Worm (Caenorhabditis elegans) whole organism, late embryonic: ENCODE measurements around the gene rfl-1.
A peak's percentile ranks its signal among the peaks of the same experiment; 100 is the strongest.
"Not testable (repeated sequence)": the region's sequence is repeated elsewhere in the genome, so short reads cannot be mapped to it uniquely, and the experiment has no call there.

Experiments
- C08G9.2 ChIP-seq: sonication (generic microtip); optimal IDR thresholded peaks from 2 replicates; lab custom pipeline; 2016; ENCODE audit warnings: mild to moderate bottlenecking, missing genetic modification characterization, moderate library complexity, missing compliant biosample characterization
- F13H6.1 ChIP-seq: sonication (generic microtip); optimal IDR thresholded peaks from 2 replicates; lab custom pipeline; 2016; ENCODE audit warnings: missing genetic modification characterization, missing compliant biosample characterization
- T23F11.4 ChIP-seq: fragments of 200-800 bp; sonication (Bioruptor generic); optimal IDR thresholded peaks from 2 replicates; lab custom pipeline; 2018; ENCODE audit warnings: mild to moderate bottlenecking, missing genetic modification characterization, missing compliant biosample characterization
- Y22D7AL.16 ChIP-seq: sonication (generic microtip); optimal IDR thresholded peaks from 2 replicates; lab custom pipeline; 2016; ENCODE audit warnings: missing genetic modification characterization, missing compliant biosample characterization
- ahr-1 ChIP-seq: sonication (generic microtip); optimal IDR thresholded peaks from 2 replicates; lab custom pipeline; 2016; ENCODE audit warnings: missing genetic modification characterization, missing compliant biosample characterization
- ama-1 ChIP-seq: fragments of 150-350 bp; optimal IDR thresholded peaks from 2 replicates; lab custom pipeline; 2014
- ceh-14 ChIP-seq: sonication (generic microtip); optimal IDR thresholded peaks from 2 replicates; lab custom pipeline; 2016; ENCODE audit warnings: missing genotype, missing genetic modification characterization, missing compliant biosample characterization
- ceh-18 ChIP-seq: sonication (generic microtip); optimal IDR thresholded peaks from 2 replicates; lab custom pipeline; 2016; ENCODE audit warnings: missing genetic modification characterization, missing compliant biosample characterization
- ceh-2 ChIP-seq: sonication (generic microtip); optimal IDR thresholded peaks from 2 replicates; lab custom pipeline; 2016; ENCODE audit warnings: missing genotype, missing genetic modification characterization, missing compliant biosample characterization
- ceh-24 ChIP-seq: sonication (generic microtip); optimal IDR thresholded peaks from 2 replicates; lab custom pipeline; 2016; ENCODE audit warnings: mild to moderate bottlenecking, missing genetic modification characterization, missing compliant biosample characterization
- ceh-30 ChIP-seq: fragments of 150-350 bp; optimal IDR thresholded peaks from 2 replicates; lab custom pipeline; 2014; ENCODE audit warnings: missing biosample characterization, missing genetic modification characterization
- ceh-34 ChIP-seq: sonication (generic microtip); optimal IDR thresholded peaks from 2 replicates; lab custom pipeline; 2016; ENCODE audit warnings: mild to moderate bottlenecking, missing genetic modification characterization, missing compliant biosample characterization
- ceh-45 ChIP-seq: fragments of 200-800 bp; sonication (Bioruptor generic); IDR thresholded peaks from 2 replicates; pipeline ENCODE4 v1.3.6; 2022; ENCODE audit warnings: missing genetic modification reagents, missing genetic modification characterization, missing compliant biosample characterization
- ceh-6 ChIP-seq: fragments of 200-800 bp; sonication (Bioruptor generic); optimal IDR thresholded peaks from 2 replicates; lab custom pipeline; 2018; ENCODE audit warnings: mild to moderate bottlenecking, missing genetic modification characterization, missing compliant biosample characterization
- ceh-9 ChIP-seq: sonication (generic microtip); optimal IDR thresholded peaks from 2 replicates; lab custom pipeline; 2016; ENCODE audit warnings: mild to moderate bottlenecking, missing genetic modification characterization, inconsistent platforms, missing compliant biosample characterization
- che-1 ChIP-seq: sonication (generic microtip); optimal IDR thresholded peaks from 2 replicates; lab custom pipeline; 2016; ENCODE audit warnings: mild to moderate bottlenecking, missing genetic modification characterization, missing compliant biosample characterization
- dmd-4 ChIP-seq: sonication (generic microtip); optimal IDR thresholded peaks from 2 replicates; lab custom pipeline; 2016; ENCODE audit warnings: borderline replicate concordance, missing genetic modification characterization, missing compliant biosample characterization
- elt-4 ChIP-seq: sonication (generic microtip); optimal IDR thresholded peaks from 2 replicates; lab custom pipeline; 2016; ENCODE audit warnings: missing genetic modification characterization, missing compliant biosample characterization
- fkh-10 ChIP-seq: fragments of 150-350 bp; optimal IDR thresholded peaks from 2 replicates; lab custom pipeline; 2014; ENCODE audit warnings: missing biosample characterization, missing genetic modification reagents, missing genetic modification characterization
- fkh-6 ChIP-seq: sonication (generic microtip); optimal IDR thresholded peaks from 2 replicates; lab custom pipeline; 2016; ENCODE audit warnings: missing genetic modification characterization, missing compliant biosample characterization
- gmeb-2 ChIP-seq: sonication (generic microtip); optimal IDR thresholded peaks from 2 replicates; lab custom pipeline; 2016; ENCODE audit warnings: missing genetic modification characterization, inconsistent platforms, missing compliant biosample characterization
- hlh-13 ChIP-seq: fragments of 200-800 bp; sonication (Bioruptor generic); optimal IDR thresholded peaks from 2 replicates; lab custom pipeline; 2018; ENCODE audit warnings: mild to moderate bottlenecking, missing genetic modification characterization, missing compliant biosample characterization
- hlh-15 ChIP-seq: sonication (generic microtip); optimal IDR thresholded peaks from 2 replicates; lab custom pipeline; 2016; ENCODE audit warnings: missing genetic modification characterization, missing compliant biosample characterization
- hlh-8 ChIP-seq: sonication (generic microtip); optimal IDR thresholded peaks from 2 replicates; lab custom pipeline; 2016; ENCODE audit warnings: missing genotype, missing genetic modification characterization, missing compliant biosample characterization
- lin-11 ChIP-seq: fragments of 200-800 bp; sonication (Bioruptor generic); optimal IDR thresholded peaks from 2 replicates; lab custom pipeline; 2018; ENCODE audit warnings: mild to moderate bottlenecking, missing genetic modification characterization, missing compliant biosample characterization
- madf-2 ChIP-seq: sonication (generic microtip); optimal IDR thresholded peaks from 2 replicates; lab custom pipeline; 2017; ENCODE audit warnings: missing genetic modification characterization, missing compliant biosample characterization
- nfya-1 ChIP-seq: sonication (generic microtip); optimal IDR thresholded peaks from 2 replicates; lab custom pipeline; 2017; ENCODE audit warnings: missing genetic modification characterization, mild to moderate bottlenecking, missing compliant biosample characterization, antibody characterized with exemption, moderate library complexity
- nhr-11 ChIP-seq: fragments of 150-350 bp; optimal IDR thresholded peaks from 2 replicates; lab custom pipeline; 2014; ENCODE audit warnings: missing biosample characterization, missing genetic modification characterization
- nhr-232 ChIP-seq: sonication (generic microtip); optimal IDR thresholded peaks from 2 replicates; lab custom pipeline; 2016; ENCODE audit warnings: missing genetic modification characterization, missing compliant biosample characterization
- npax-4 ChIP-seq: sonication (generic microtip); optimal IDR thresholded peaks from 2 replicates; lab custom pipeline; 2016; ENCODE audit warnings: missing genetic modification characterization, missing compliant biosample characterization
- odd-2 ChIP-seq: sonication (generic microtip); optimal IDR thresholded peaks from 2 replicates; lab custom pipeline; 2017; ENCODE audit warnings: antibody characterized with exemption, mild to moderate bottlenecking, missing genetic modification characterization, missing compliant biosample characterization
- pat-9 ChIP-seq: fragments of 200-800 bp; sonication (Bioruptor generic); optimal IDR thresholded peaks from 2 replicates; lab custom pipeline; 2018; ENCODE audit warnings: mild to moderate bottlenecking, missing genetic modification characterization, moderate library complexity, missing compliant biosample characterization
- pax-1 ChIP-seq: fragments of 150-350 bp; optimal IDR thresholded peaks from 2 replicates; lab custom pipeline; 2014; ENCODE audit warnings: missing biosample characterization, missing genetic modification characterization
- pha-2 ChIP-seq: sonication (generic microtip); optimal IDR thresholded peaks from 2 replicates; lab custom pipeline; 2017; ENCODE audit warnings: mild to moderate bottlenecking, missing genetic modification characterization, missing compliant biosample characterization
- pha-4 ChIP-seq: fragments of 150-350 bp; optimal IDR thresholded peaks from 2 replicates; lab custom pipeline; 2018; ENCODE audit warnings: missing biosample characterization, missing genetic modification reagents, missing genetic modification characterization
- rnt-1 ChIP-seq: sonication (generic microtip); optimal IDR thresholded peaks from 2 replicates; lab custom pipeline; 2016; ENCODE audit warnings: missing genetic modification characterization, missing compliant biosample characterization
- sox-4 ChIP-seq: sonication (generic microtip); optimal IDR thresholded peaks from 2 replicates; lab custom pipeline; 2017; ENCODE audit warnings: mild to moderate bottlenecking, missing genetic modification characterization, inconsistent platforms, missing compliant biosample characterization
- tbx-7 ChIP-seq: sonication (generic microtip); optimal IDR thresholded peaks from 2 replicates; lab custom pipeline; 2016; ENCODE audit warnings: missing genotype, missing genetic modification characterization, missing compliant biosample characterization
- unc-86 ChIP-seq: sonication (generic microtip); optimal IDR thresholded peaks from 2 replicates; lab custom pipeline; 2016; ENCODE audit warnings: missing genetic modification characterization, missing compliant biosample characterization
- ztf-16 ChIP-seq: sonication (generic microtip); optimal IDR thresholded peaks from 2 replicates; lab custom pipeline; 2017; ENCODE audit warnings: missing genetic modification characterization, missing compliant biosample characterization

Gene rfl-1

ce11 chrIII:6978875-6979274 is 42.1 kb upstream of the rfl-1 start (continued):
- TF ChIP-seq pat-9 (tag; lab: Kevin White, UChicago), result peak; percentile 10
- no peak for TF ChIP-seq ama-1 (lab: Kevin White, UChicago)
- TF ChIP-seq F13H6.1 (tag; lab: Kevin White, UChicago), result no peak
- TF ChIP-seq ceh-18, result peak; percentile 18
- TF ChIP-seq T23F11.4, result no peak
- no peak for TF ChIP-seq fkh-10
- TF ChIP-seq lin-11, result no peak
- peak; percentile 37 for TF ChIP-seq ceh-34 (tag; lab: Kevin White, UChicago)
- no peak for TF ChIP-seq madf-2 (tag; lab: Kevin White, UChicago)
- no peak for TF ChIP-seq pax-1 (tag; lab: Kevin White, UChicago)
- TF ChIP-seq npax-4 (tag; lab: Kevin White, UChicago), result no peak
- no peak for TF ChIP-seq ceh-6 (GFP tag; lab: Kevin White, UChicago)
- TF ChIP-seq hlh-8, result peak; percentile 94
- TF ChIP-seq ceh-9 (tag; lab: Kevin White, UChicago), result no peak
- TF ChIP-seq odd-2, result no peak
- TF ChIP-seq ceh-14, result no peak
- TF ChIP-seq ztf-16 (tag; lab: Kevin White, UChicago), result no peak
- no peak for TF ChIP-seq nhr-232 (tag; lab: Kevin White, UChicago)
- TF ChIP-seq tbx-7 (tag; lab: Kevin White, UChicago), result no peak
- TF ChIP-seq dmd-4 (tag; lab: Kevin White, UChicago), result no peak
- no peak for TF ChIP-seq fkh-6 (tag; lab: Kevin White, UChicago)
- TF ChIP-seq nfya-1 (tag; lab: Kevin White, UChicago), result peak; percentile 60
- no peak for TF ChIP-seq elt-4 (tag; lab: Kevin White, UChicago)
- no peak for TF ChIP-seq C08G9.2 (tag; lab: Kevin White, UChicago)
- no peak for TF ChIP-seq hlh-15
- TF ChIP-seq gmeb-2 (tag; lab: Kevin White, UChicago), result no peak
- no peak for TF ChIP-seq nhr-11 (tag; lab: Kevin White, UChicago)
- no peak for TF ChIP-seq hlh-13 (GFP tag; lab: Kevin White, UChicago)
- TF ChIP-seq unc-86 (tag; lab: Kevin White, UChicago), result no peak
- TF ChIP-seq ceh-2 (tag; lab: Kevin White, UChicago), result no peak
- no peak for TF ChIP-seq Y22D7AL.16 (tag; lab: Kevin White, UChicago)
- no peak for TF ChIP-seq pha-4 (tag; lab: Kevin White, UChicago)
- no peak for TF ChIP-seq ahr-1

- TF ChIP-seq ceh-30 (tag; lab: Kevin White, UChicago) (no peak), madf-2 (tag; lab: Kevin White, UChicago) (no peak), C08G9.2 (tag; lab: Kevin White, UChicago) (no peak), ceh-24 (tag; lab: Kevin White, UChicago) (no peak), ama-1 (lab: Kevin White, UChicago) (no peak), che-1 (tag; lab: Kevin White, UChicago) (no peak), elt-4 (tag; lab: Kevin White, UChicago) (no peak), sox-4 (tag; lab: Kevin White, UChicago) (no peak), hlh-8 (no peak), F13H6.1 (tag; lab: Kevin White, UChicago) (no peak), rnt-1 (tag; lab: Kevin White, UChicago) (no peak), hlh-15 (no peak), ceh-45 (GFP tag; lab: Robert Waterston, UW) (no peak), pha-2 (tag; lab: Kevin White, UChicago) (no peak)
These were observed 41.4 kb upstream of the rfl-1 start, which contains the start of gene ceh-20 for ce11 chrIII:6979584-6979983. TSS of gene ceh-20 (plus strand) at chrIII:6979884.

ce11 chrIII:6981989-6982553 is 38.9 kb upstream of the rfl-1 start, which contains the start of gene F31E3.6:
TSS of gene F31E3.6 (plus strand) at chrIII:6982081.
- not testable (repeated sequence) for TF ChIP-seq C08G9.2, ceh-9, sox-4 (tag; lab: Kevin White, UChicago)
